Fruit fly (Drosophila melanogaster): ENCODE results near the gene CG13083.

DNA sequence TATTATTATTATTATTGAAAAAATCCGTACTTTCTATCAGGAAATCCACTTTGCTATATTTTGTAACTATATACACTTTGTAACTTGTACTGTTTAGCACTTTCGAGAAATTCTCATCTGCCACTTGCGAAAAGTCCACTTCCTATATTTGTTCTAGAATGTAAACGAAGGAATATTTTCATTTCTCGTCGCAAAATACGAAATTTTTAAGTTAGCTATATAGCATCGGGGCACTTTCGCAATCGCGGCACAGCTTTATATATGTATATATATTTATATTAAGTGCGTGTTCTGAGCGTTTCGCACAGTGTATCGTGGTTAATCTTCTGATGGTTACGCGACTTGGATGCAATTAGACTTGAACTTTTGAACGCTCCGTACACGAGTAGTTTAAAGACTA lies 45.5 kb upstream of the CG13083 start, which contains the start of gene RanGAP:
- TF ChIP-seq Sox102F (GFP tag; optimal IDR thresholded peaks at IDR 0.05) (no peak), Eip75B (GFP tag; optimal IDR thresholded peaks at IDR 0.05) (no peak), esn (GFP tag; optimal IDR thresholded peaks at IDR 0.05) (no peak), CG8632 (GFP tag; optimal IDR thresholded peaks at IDR 0.05) (no peak), Ets21C (GFP tag; optimal IDR thresholded peaks at IDR 0.05) (no peak), CG31627 (GFP tag; optimal IDR thresholded peaks at IDR 0.05) (no peak)
